Fruit fly (Drosophila melanogaster) whole organism, wandering third instar larva: ENCODE measurements around the gene CG13725.

Experiments used
- CG32264 ChIP-seq: fragments of 200-800 bp; sonication (Bioruptor generic); optimal IDR thresholded peaks from 2 replicates; lab custom pipeline; 2016; ENCODE audit warnings: missing biosample characterization, missing genetic modification characterization
- CG9705 ChIP-seq: fragments of 200-800 bp; sonication (Bioruptor generic); optimal IDR thresholded peaks from 2 replicates; lab custom pipeline; 2018; ENCODE audit warnings: missing biosample characterization, mild to moderate bottlenecking, missing genetic modification characterization
- Dfd ChIP-seq: fragments of >200 bp; optimal IDR thresholded peaks from 2 replicates; lab custom pipeline; 2017; ENCODE audit warnings: missing biosample characterization, missing genetic modification characterization
- Dif ChIP-seq: fragments of 200-275, 200-300 bp; sonication (Bioruptor generic); optimal IDR thresholded peaks from 2 replicates; lab custom pipeline; 2018; ENCODE audit warnings: missing biosample characterization, missing genetic modification characterization; ENCODE audit not compliant: partially characterized antibody
- HLH106 ChIP-seq: fragments of 200-800 bp; optimal IDR thresholded peaks from 3 replicates; lab custom pipeline; 2019; ENCODE audit warnings: missing biosample characterization, mild to moderate bottlenecking, missing genetic modification characterization, moderate library complexity
- Hr83 ChIP-seq: fragments of 200-300 bp; sonication (Bioruptor generic); optimal IDR thresholded peaks from 2 replicates; lab custom pipeline; 2016; ENCODE audit warnings: missing biosample characterization, mild to moderate bottlenecking, missing genetic modification characterization, moderate library complexity; ENCODE audit not compliant: poor library complexity, severe bottlenecking
- Jra ChIP-seq: sonication (Bioruptor generic); optimal IDR thresholded peaks from 2 replicates; lab custom pipeline; 2016; ENCODE audit warnings: missing biosample characterization, missing genetic modification characterization
- Mio ChIP-seq: sonication (Bioruptor generic); optimal IDR thresholded peaks from 2 replicates; lab custom pipeline; 2016; ENCODE audit warnings: missing biosample characterization, missing genetic modification characterization
- Myc ChIP-seq: fragments of >200 bp; optimal IDR thresholded peaks from 2 replicates; lab custom pipeline; 2017
- OdsH ChIP-seq: fragments of 200-800 bp; sonication (Bioruptor generic); optimal IDR thresholded peaks from 2 replicates; lab custom pipeline; 2016; ENCODE audit warnings: missing biosample characterization, mild to moderate bottlenecking, missing genetic modification characterization
- Rel ChIP-seq, 2 experiments: fragments of 200-800 bp; sonication (Bioruptor generic) in 1 of 2; optimal IDR thresholded peaks; 2 replicates in 1 of 2; 3 replicates in 1 of 2; lab custom pipeline; 2016 to 2019; ENCODE audit warnings: mild to moderate bottlenecking in 2 of 2, missing biosample characterization in 2 of 2, missing genetic modification characterization in 2 of 2, moderate library complexity in 1 of 2
- Sp1 ChIP-seq: fragments of 200-800 bp; sonication (Bioruptor generic); optimal IDR thresholded peaks from 3 replicates; lab custom pipeline; 2019; ENCODE audit warnings: missing biosample characterization, mild to moderate bottlenecking, missing genetic modification characterization, moderate library complexity
- Vsx2 ChIP-seq: fragments of 200-300, 225-300 bp; sonication (Bioruptor generic); optimal IDR thresholded peaks from 2 replicates; lab custom pipeline; 2018; ENCODE audit warnings: missing biosample characterization, missing genetic modification characterization; ENCODE audit not compliant: partially characterized antibody
- br ChIP-seq: fragments of 200-800 bp; sonication (Bioruptor generic); optimal IDR thresholded peaks from 2 replicates; lab custom pipeline; 2016; ENCODE audit warnings: missing biosample characterization, missing genetic modification characterization
- brk ChIP-seq: fragments of 200-800 bp; sonication (Bioruptor generic); optimal IDR thresholded peaks from 2 replicates; lab custom pipeline; 2016; ENCODE audit warnings: missing biosample characterization, mild to moderate bottlenecking, missing genetic modification characterization
- dl ChIP-seq, 2 experiments: fragments of 175-275, 200-275 bp in 1 of 2; fragments of 200-275 bp in 1 of 2; sonication (Bioruptor generic); optimal IDR thresholded peaks; lab custom pipeline; 2018; ENCODE audit warnings: mild to moderate bottlenecking in 2 of 2, missing biosample characterization in 2 of 2, missing genetic modification characterization in 2 of 2, moderate library complexity in 2 of 2; ENCODE audit not compliant: partially characterized antibody in 2 of 2, insufficient read depth in 1 of 2
- dmrt93B ChIP-seq: fragments of 200-800 bp; sonication (Bioruptor generic); optimal IDR thresholded peaks from 2 replicates; lab custom pipeline; 2018; ENCODE audit warnings: missing biosample characterization, mild to moderate bottlenecking, missing genetic modification characterization
- dsf ChIP-seq: sonication (Bioruptor generic); optimal IDR thresholded peaks from 2 replicates; lab custom pipeline; 2016; ENCODE audit warnings: missing biosample characterization, missing genetic modification characterization, borderline replicate concordance
- ey ChIP-seq: fragments of 200-800 bp; sonication (Bioruptor generic); optimal IDR thresholded peaks from 2 replicates; lab custom pipeline; 2016; ENCODE audit warnings: missing biosample characterization, missing genetic modification characterization
- foxo ChIP-seq, 2 experiments: fragments of 200-800 bp; sonication (Bioruptor generic); optimal IDR thresholded peaks; 2 replicates in 1 of 2; 3 replicates in 1 of 2; lab custom pipeline; 2016 to 2017; ENCODE audit warnings: missing biosample characterization in 2 of 2, missing genetic modification characterization in 2 of 2
- h ChIP-seq: fragments of 200-800 bp; sonication (Bioruptor generic); optimal IDR thresholded peaks from 3 replicates; lab custom pipeline; 2016; ENCODE audit warnings: missing biosample characterization, mild to moderate bottlenecking, missing genetic modification characterization
- jim ChIP-seq: fragments of 175-275, 200-325 bp; sonication (Bioruptor generic); optimal IDR thresholded peaks from 2 replicates; lab custom pipeline; 2016; ENCODE audit warnings: missing biosample characterization, mild to moderate bottlenecking, missing genetic modification characterization
- lola ChIP-seq: fragments of >200 bp; optimal IDR thresholded peaks from 2 replicates; lab custom pipeline; 2017; ENCODE audit warnings: missing biosample characterization, missing genetic modification characterization
- pan ChIP-seq: fragments of >200 bp; optimal IDR thresholded peaks from 2 replicates; lab custom pipeline; 2017
- psq ChIP-seq: fragments of 200-800 bp; sonication (Bioruptor generic); optimal IDR thresholded peaks from 3 replicates; lab custom pipeline; 2017; ENCODE audit warnings: missing biosample characterization, mild to moderate bottlenecking, missing genetic modification characterization, moderate library complexity
- sage ChIP-seq: fragments of 200-800 bp; sonication (Bioruptor generic); optimal IDR thresholded peaks from 2 replicates; lab custom pipeline; 2016; ENCODE audit warnings: missing biosample characterization, mild to moderate bottlenecking, missing genetic modification characterization
- tai ChIP-seq: sonication (Bioruptor generic); optimal IDR thresholded peaks from 2 replicates; lab custom pipeline; 2016; ENCODE audit warnings: missing biosample characterization, missing genetic modification characterization
- usp ChIP-seq: fragments of >200 bp; optimal IDR thresholded peaks from 2 replicates; lab custom pipeline; 2017; ENCODE audit warnings: missing biosample characterization, missing genetic modification characterization
- woc ChIP-seq: sonication (Bioruptor generic); optimal IDR thresholded peaks from 2 replicates; lab custom pipeline; 2016; ENCODE audit warnings: missing biosample characterization, mild to moderate bottlenecking, missing genetic modification characterization

CG13725 gene

dm6 chr3L:17325418-17325817 is at the start of gene CG13725:
CG13725 (minus strand) TSS chr3L:17325518.
- TF ChIP-seq dl (GFP tag; optimal IDR thresholded peaks at IDR 0.05; lab: Kevin White, UChicago; ENCODE audit: insufficient read depth in 1 of 2, partially characterized antibody in 2 of 2): no peak
- TF ChIP-seq Dfd (GFP tag; lab: Kevin White, UChicago): no peak
- no peak for TF ChIP-seq jim (GFP tag; lab: Kevin White, UChicago)
- TF ChIP-seq usp (GFP tag; lab: Kevin White, UChicago): no peak

- TF ChIP-seq dsf (GFP tag; lab: Kevin White, UChicago) (no peak), dmrt93B (GFP tag; lab: Kevin White, UChicago) (no peak), Myc (lab: Kevin White, UChicago) (no peak), dl (GFP tag; optimal IDR thresholded peaks at IDR 0.05; lab: Kevin White, UChicago; ENCODE audit: insufficient read depth in 1 of 2, partially characterized antibody in 2 of 2) (no peak)
Observed at dm6 chr3L:17366936-17367335, 41.6 kb upstream of the CG13725 start.

- TF ChIP-seq HLH106 (tag; lab: Kevin White, UChicago) (no peak), Sp1 (GFP tag; lab: Kevin White, UChicago) (no peak), usp (GFP tag; lab: Kevin White, UChicago) (no peak), dsf (GFP tag; lab: Kevin White, UChicago) (no peak), pan (lab: Kevin White, UChicago) (no peak), Hr83 (GFP tag; lab: Kevin White, UChicago) (no peak), CG9705 (no peak), lola (no peak), psq (GFP tag; lab: Kevin White, UChicago) (no peak), foxo (GFP tag; optimal IDR thresholded peaks at IDR 0.05; lab: Kevin White, UChicago) (no peak), br (GFP tag; lab: Kevin White, UChicago) (no peak), Mio (GFP tag; lab: Kevin White, UChicago) (no peak), OdsH (GFP tag; lab: Kevin White, UChicago) (no peak), Dif (no peak)
Observed at dm6 chr3L:17364023-17364422, 38.7 kb upstream of the CG13725 start.

dm6 chr3L:17362940-17363339 is 37.6 kb upstream of the CG13725 start:
- TF ChIP-seq tai (GFP tag; lab: Kevin White, UChicago) (no peak), Mio (GFP tag; lab: Kevin White, UChicago) (no peak), Dfd (GFP tag; lab: Kevin White, UChicago) (no peak), brk (GFP tag; lab: Kevin White, UChicago) (no peak), jim (GFP tag; lab: Kevin White, UChicago) (no peak), Sp1 (GFP tag; lab: Kevin White, UChicago) (no peak), woc (GFP tag; lab: Kevin White, UChicago) (no peak), sage (GFP tag; lab: Kevin White, UChicago) (no peak), Jra (GFP tag; lab: Kevin White, UChicago) (no peak), CG32264 (no peak), CG9705 (no peak), ey (GFP tag; lab: Kevin White, UChicago) (no peak), Vsx2 (GFP tag; lab: Kevin White, UChicago) (no peak), foxo (GFP tag; optimal IDR thresholded peaks at IDR 0.05; lab: Kevin White, UChicago) (no peak)

- TF ChIP-seq Hr83 (GFP tag; lab: Kevin White, UChicago): no peak
- no peak for TF ChIP-seq lola
- no peak for TF ChIP-seq Sp1 (GFP tag; lab: Kevin White, UChicago)
- no peak for TF ChIP-seq Rel (GFP tag; optimal IDR thresholded peaks at IDR 0.05; lab: Kevin White, UChicago)
- no peak for TF ChIP-seq Rel (tag; optimal IDR thresholded peaks at IDR 0.05; lab: Kevin White, UChicago)
- TF ChIP-seq h: no peak
- no peak for TF ChIP-seq Dfd (GFP tag; lab: Kevin White, UChicago)
- no peak for TF ChIP-seq dsf (GFP tag; lab: Kevin White, UChicago)
- TF ChIP-seq psq (GFP tag; lab: Kevin White, UChicago): no peak
- TF ChIP-seq, all 38 proteins: peak for 0
Observed at dm6 chr3L:17361925-17362324, 36.6 kb upstream of the CG13725 start.
